Worm (Caenorhabditis elegans): ENCODE results near the gene W06G6.10.

The W06G6.10 gene

ce11 chrV:16627962-16628361 is 19.0 kb downstream of the W06G6.10 start, which contains the start of gene oac-53:
TSS of gene oac-53 (minus strand) at chrV:16627970.
- TF ChIP-seq F13C5.2 (tag; optimal IDR thresholded peaks at IDR 0.05), result no peak
- no peak for TF ChIP-seq hnd-1 (tag; optimal IDR thresholded peaks at IDR 0.05)
- no peak for TF ChIP-seq scrt-1 (GFP tag; IDR thresholded peaks at IDR 0.05)
- TF ChIP-seq ets-7 (tag; optimal IDR thresholded peaks at IDR 0.05), result no peak
- TF ChIP-seq flt-1 (GFP tag; IDR thresholded peaks at IDR 0.05), result no peak
- no peak for TF ChIP-seq ceh-36 (tag; optimal IDR thresholded peaks at IDR 0.05)

DNA sequence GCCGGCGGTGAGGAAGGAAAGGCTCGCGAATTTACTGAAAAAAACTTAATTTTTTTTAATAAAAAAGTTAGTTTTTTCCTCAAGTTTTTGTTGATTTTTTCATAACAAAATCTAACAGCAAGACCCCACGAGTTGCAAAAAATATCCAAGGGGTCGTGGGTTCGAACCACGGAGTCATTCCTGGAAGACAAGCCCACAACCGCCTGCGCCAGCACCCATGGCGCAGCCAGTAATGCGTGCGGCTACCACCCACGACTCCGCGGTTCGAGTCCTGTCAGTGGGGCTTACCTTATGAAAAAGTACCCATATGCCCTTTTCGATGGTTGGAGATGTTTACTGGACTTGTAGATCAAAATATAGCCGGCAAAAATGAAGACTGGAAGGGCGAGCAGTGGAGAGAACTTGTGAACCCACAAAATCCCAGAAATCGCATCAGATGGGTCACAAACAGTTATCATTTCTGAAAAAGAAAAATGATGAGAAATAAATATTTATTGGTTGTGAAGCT is 24.2 kb downstream of the W06G6.10 start, which contains the start of gene Y70C5A.2:
Y70C5A.2 (minus strand) TSS at position 458 of the 508 bp plus-strand sequence.
- TF ChIP-seq ets-7 (tag; optimal IDR thresholded peaks at IDR 0.05), result no peak

DNA sequence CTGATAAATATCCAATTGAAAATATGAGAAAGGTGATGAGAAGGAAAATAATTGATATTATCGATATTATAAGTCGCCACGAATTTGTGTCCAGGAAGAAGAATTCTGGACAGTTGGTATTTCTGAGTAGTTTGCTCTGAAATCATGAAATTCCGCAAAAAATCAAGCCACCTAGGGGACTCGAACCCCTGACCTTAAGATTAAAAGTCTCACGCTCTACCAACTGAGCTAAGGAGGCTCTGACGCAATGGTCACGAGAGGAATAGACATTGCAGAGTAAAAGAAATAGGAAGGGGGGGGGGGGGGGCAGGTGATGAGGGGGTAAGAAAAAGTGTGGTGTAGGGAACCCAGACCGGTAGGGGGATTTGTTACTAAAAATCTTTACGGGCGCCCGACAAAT is 25.1 kb downstream of the W06G6.10 start:
- TF ChIP-seq B0310.2 (tag; optimal IDR thresholded peaks at IDR 0.05) (peak; percentile 8), hnd-1 (tag; optimal IDR thresholded peaks at IDR 0.05) (no peak), scrt-1 (GFP tag; IDR thresholded peaks at IDR 0.05) (0 out of 2 replicates have a peak, but pooled peaks have one; percentile 58), F13C5.2 (tag; optimal IDR thresholded peaks at IDR 0.05) (peak; percentile 35), tbx-11 (GFP tag; IDR thresholded peaks at IDR 0.05) (peak; percentile 75), pes-1 (GFP tag; IDR thresholded peaks at IDR 0.05) (peak; percentile 84), tra-4 (tag; optimal IDR thresholded peaks at IDR 0.05) (no peak), ets-7 (tag; optimal IDR thresholded peaks at IDR 0.05) (no peak), ceh-13 (GFP tag; optimal IDR thresholded peaks at IDR 0.05) (peak; percentile 51), flt-1 (GFP tag; IDR thresholded peaks at IDR 0.05) (peak; percentile 79), hmbx-1 (tag; optimal IDR thresholded peaks at IDR 0.05) (no peak), hmg-4 (GFP tag; optimal IDR thresholded peaks at IDR 0.05) (no peak), aly-1 (tag; optimal IDR thresholded peaks at IDR 0.05) (peak; percentile 20), ama-1 (optimal IDR thresholded peaks at IDR 0.05) (no peak), sea-1 (GFP tag; conservative IDR thresholded peaks at IDR 0.05) (peak; percentile 65; the same call in 1 of the 2 replicates), ceh-36 (tag; optimal IDR thresholded peaks at IDR 0.05) (peak; percentile 75), tbx-37 (GFP tag; conservative IDR thresholded peaks at IDR 0.05) (peak; percentile 56)

DNA sequence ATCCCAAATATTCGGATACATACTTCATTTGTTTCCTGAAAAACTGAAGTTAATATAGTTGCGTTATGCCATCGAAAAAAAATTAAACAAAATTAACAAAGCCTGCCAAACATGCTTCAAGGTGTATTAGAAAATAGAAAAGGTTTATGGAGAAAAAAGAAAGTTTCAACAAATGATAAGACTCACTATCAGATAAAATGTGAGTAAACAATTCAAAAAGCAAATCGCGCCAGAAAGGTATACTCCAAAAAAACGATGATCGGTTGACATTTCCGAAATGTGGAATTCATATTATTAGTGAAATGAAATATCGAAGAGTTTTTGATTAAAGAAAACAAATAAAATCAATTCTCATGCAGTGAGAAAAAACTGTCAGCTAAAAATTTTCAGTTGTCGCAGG is 26.1 kb downstream of the W06G6.10 start, which contains the start of gene Y70C5A.3:
Y70C5A.3 (minus strand) TSS at position 50 of the 400 bp plus-strand sequence.
- TF ChIP-seq aly-1 (tag; optimal IDR thresholded peaks at IDR 0.05) (no peak), B0310.2 (tag; optimal IDR thresholded peaks at IDR 0.05) (no peak), hmbx-1 (tag; optimal IDR thresholded peaks at IDR 0.05) (no peak), hmg-4 (GFP tag; optimal IDR thresholded peaks at IDR 0.05) (no peak), pes-1 (GFP tag; IDR thresholded peaks at IDR 0.05) (no peak), ceh-13 (GFP tag; optimal IDR thresholded peaks at IDR 0.05) (no peak), scrt-1 (GFP tag; IDR thresholded peaks at IDR 0.05) (no peak), ceh-36 (tag; optimal IDR thresholded peaks at IDR 0.05) (no peak), ama-1 (optimal IDR thresholded peaks at IDR 0.05) (no peak), tbx-37 (GFP tag; conservative IDR thresholded peaks at IDR 0.05) (no peak), ets-7 (tag; optimal IDR thresholded peaks at IDR 0.05) (no peak), tra-4 (tag; optimal IDR thresholded peaks at IDR 0.05) (no peak), F13C5.2 (tag; optimal IDR thresholded peaks at IDR 0.05) (no peak), flt-1 (GFP tag; IDR thresholded peaks at IDR 0.05) (no peak), tbx-11 (GFP tag; IDR thresholded peaks at IDR 0.05) (no peak), sea-1 (GFP tag; conservative IDR thresholded peaks at IDR 0.05) (no peak), hnd-1 (tag; optimal IDR thresholded peaks at IDR 0.05) (no peak)

- TF ChIP-seq aly-1 (tag; optimal IDR thresholded peaks at IDR 0.05) (no peak), hmg-4 (GFP tag; optimal IDR thresholded peaks at IDR 0.05) (no peak), ama-1 (optimal IDR thresholded peaks at IDR 0.05) (no peak), sea-1 (GFP tag; conservative IDR thresholded peaks at IDR 0.05) (no peak), pes-1 (GFP tag; IDR thresholded peaks at IDR 0.05) (no peak), hnd-1 (tag; optimal IDR thresholded peaks at IDR 0.05) (no peak), tra-4 (tag; optimal IDR thresholded peaks at IDR 0.05) (no peak), ceh-13 (GFP tag; optimal IDR thresholded peaks at IDR 0.05) (no peak), F13C5.2 (tag; optimal IDR thresholded peaks at IDR 0.05) (no peak), hmbx-1 (tag; optimal IDR thresholded peaks at IDR 0.05) (no peak), flt-1 (GFP tag; IDR thresholded peaks at IDR 0.05) (no peak), ceh-36 (tag; optimal IDR thresholded peaks at IDR 0.05) (no peak), tbx-37 (GFP tag; conservative IDR thresholded peaks at IDR 0.05) (no peak)
Observed at ce11 chrV:16617462-16617861, 29.5 kb downstream of the W06G6.10 start, which contains the start of gene Y70C5A.4. TSS of gene Y70C5A.4 (plus strand) at chrV:16617762.

DNA sequence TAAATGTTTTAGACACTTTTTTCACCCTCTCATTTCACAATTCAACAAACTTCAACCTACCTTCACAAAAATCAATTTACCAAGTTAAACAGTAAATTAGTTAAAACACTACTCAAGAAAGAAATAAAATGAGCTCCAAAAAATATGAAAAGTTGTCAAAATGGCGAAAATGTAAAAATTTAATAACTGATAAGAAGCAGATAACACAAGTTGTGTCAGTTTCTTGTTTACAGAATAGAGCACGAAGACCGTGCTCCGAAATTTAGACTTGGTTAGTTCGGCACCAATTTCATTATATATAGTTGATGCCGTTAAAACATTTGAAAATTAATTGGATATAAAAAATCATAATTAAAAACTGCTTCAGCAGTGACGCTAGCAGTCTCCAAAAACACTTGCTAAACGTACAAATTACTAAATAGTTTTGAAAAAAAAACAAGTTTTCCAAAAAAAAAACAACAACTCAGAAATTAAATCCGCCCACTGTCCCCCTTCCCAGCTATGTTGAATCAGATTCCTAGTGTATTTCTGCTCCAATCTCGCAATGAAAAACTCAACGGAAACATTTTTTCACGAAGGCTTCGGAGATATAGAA is 36.1 kb downstream of the W06G6.10 start, which contains the start of gene srw-54:
srw-54 (plus strand) TSS at position 545 of the 595 bp plus-strand sequence.
- TF ChIP-seq scrt-1 (GFP tag; IDR thresholded peaks at IDR 0.05) (no peak), sea-1 (GFP tag; conservative IDR thresholded peaks at IDR 0.05) (no peak), hmbx-1 (tag; optimal IDR thresholded peaks at IDR 0.05) (no peak), aly-1 (tag; optimal IDR thresholded peaks at IDR 0.05) (no peak), B0310.2 (tag; optimal IDR thresholded peaks at IDR 0.05) (no peak), tbx-37 (GFP tag; conservative IDR thresholded peaks at IDR 0.05) (no peak), ceh-36 (tag; optimal IDR thresholded peaks at IDR 0.05) (no peak), ceh-13 (GFP tag; optimal IDR thresholded peaks at IDR 0.05) (no peak), hnd-1 (tag; optimal IDR thresholded peaks at IDR 0.05) (no peak), tra-4 (tag; optimal IDR thresholded peaks at IDR 0.05) (no peak), ets-7 (tag; optimal IDR thresholded peaks at IDR 0.05) (no peak), pes-1 (GFP tag; IDR thresholded peaks at IDR 0.05) (no peak), tbx-11 (GFP tag; IDR thresholded peaks at IDR 0.05) (no peak), hmg-4 (GFP tag; optimal IDR thresholded peaks at IDR 0.05) (no peak)

DNA sequence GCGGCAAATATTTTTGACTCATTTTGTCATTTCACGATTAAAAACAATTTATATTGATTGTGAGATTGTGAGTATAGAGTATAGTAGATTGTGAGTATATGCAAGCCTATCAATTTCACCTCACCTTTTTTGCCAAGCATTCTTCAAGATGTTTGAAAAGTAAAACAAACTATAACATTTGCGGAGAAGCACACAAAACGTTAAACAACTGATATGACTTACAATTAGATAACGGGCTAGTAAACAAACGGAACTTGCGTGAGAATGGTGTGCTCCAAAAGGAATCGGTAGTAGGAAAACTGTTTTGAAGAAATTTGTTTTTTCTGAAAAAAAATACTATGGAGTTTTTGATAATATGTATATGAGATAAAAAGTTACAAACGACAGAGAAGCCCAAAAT is 36.9 kb downstream of the W06G6.10 start:
- TF ChIP-seq tbx-11 (GFP tag; IDR thresholded peaks at IDR 0.05), result no peak
- TF ChIP-seq B0310.2 (tag; optimal IDR thresholded peaks at IDR 0.05), result no peak
- no peak for TF ChIP-seq aly-1 (tag; optimal IDR thresholded peaks at IDR 0.05)
- no peak for TF ChIP-seq ama-1 (optimal IDR thresholded peaks at IDR 0.05)
- TF ChIP-seq F13C5.2 (tag; optimal IDR thresholded peaks at IDR 0.05), result no peak
- TF ChIP-seq flt-1 (GFP tag; IDR thresholded peaks at IDR 0.05), result no peak
- no peak for TF ChIP-seq hnd-1 (tag; optimal IDR thresholded peaks at IDR 0.05)
- TF ChIP-seq ceh-36 (tag; optimal IDR thresholded peaks at IDR 0.05), result no peak
- no peak for TF ChIP-seq tra-4 (tag; optimal IDR thresholded peaks at IDR 0.05)
- TF ChIP-seq pes-1 (GFP tag; IDR thresholded peaks at IDR 0.05), result no peak
- no peak for TF ChIP-seq hmbx-1 (tag; optimal IDR thresholded peaks at IDR 0.05)
- TF ChIP-seq tbx-37 (GFP tag; conservative IDR thresholded peaks at IDR 0.05), result no peak
- TF ChIP-seq sea-1 (GFP tag; conservative IDR thresholded peaks at IDR 0.05), result no peak
- TF ChIP-seq ceh-13 (GFP tag; optimal IDR thresholded peaks at IDR 0.05), result no peak
- no peak for TF ChIP-seq scrt-1 (GFP tag; IDR thresholded peaks at IDR 0.05)
- TF ChIP-seq hmg-4 (GFP tag; optimal IDR thresholded peaks at IDR 0.05), result no peak
